Worm (Caenorhabditis elegans) whole organism, L3 larva: ENCODE data around the gene rme-6.
A peak's percentile ranks its signal among the peaks of the same experiment; 100 is the strongest.

Source experiments
- ZK546.5 ChIP-seq: sonication (generic microtip); optimal IDR thresholded peaks from 2 replicates; lab custom pipeline; 2017; ENCODE audit warnings: missing biosample characterization, missing genetic modification characterization
- aly-2 ChIP-seq: fragments of 150-350 bp; optimal IDR thresholded peaks from 2 replicates; lab custom pipeline; 2014; ENCODE audit warnings: missing biosample characterization, missing genetic modification characterization
- elt-1 ChIP-seq: fragments of 150-350 bp; optimal IDR thresholded peaks from 2 replicates; lab custom pipeline; 2014; ENCODE audit warnings: missing biosample characterization, missing genetic modification characterization
- elt-2 ChIP-seq: sonication (generic microtip); optimal IDR thresholded peaks from 2 replicates; lab custom pipeline; 2016; ENCODE audit warnings: missing genetic modification reagents, mild to moderate bottlenecking, missing genetic modification characterization, missing compliant biosample characterization
- fkh-10 ChIP-seq: sonication (generic microtip); optimal IDR thresholded peaks from 2 replicates; lab custom pipeline; 2017; ENCODE audit warnings: missing biosample characterization, missing genetic modification reagents, missing genetic modification characterization
- lsy-12 ChIP-seq: sonication (generic microtip); optimal IDR thresholded peaks from 2 replicates; lab custom pipeline; 2016; ENCODE audit warnings: mild to moderate bottlenecking, missing genetic modification characterization, missing compliant biosample characterization
- mdl-1 ChIP-seq: fragments of 150-350 bp; optimal IDR thresholded peaks from 2 replicates; lab custom pipeline; 2014; ENCODE audit warnings: missing biosample characterization, missing genetic modification characterization
- nfya-1 ChIP-seq: sonication (generic microtip); optimal IDR thresholded peaks from 2 replicates; lab custom pipeline; 2017; ENCODE audit warnings: missing genetic modification characterization, mild to moderate bottlenecking, missing compliant biosample characterization, antibody characterized with exemption, moderate library complexity; ENCODE audit not compliant: insufficient read depth
- nhr-11 ChIP-seq: fragments of 150-350 bp; optimal IDR thresholded peaks from 2 replicates; lab custom pipeline; 2014; ENCODE audit warnings: missing biosample characterization, missing genetic modification characterization
- nhr-237 ChIP-seq: fragments of 150-350 bp; optimal IDR thresholded peaks from 2 replicates; lab custom pipeline; 2014; ENCODE audit warnings: missing biosample characterization, missing genetic modification characterization
- nhr-25 ChIP-seq: sonication (generic microtip); optimal IDR thresholded peaks from 2 replicates; lab custom pipeline; 2017; ENCODE audit warnings: missing biosample characterization, missing genetic modification characterization
- nhr-28 ChIP-seq: fragments of 150-350 bp; optimal IDR thresholded peaks from 2 replicates; lab custom pipeline; 2014; ENCODE audit warnings: missing biosample characterization, missing genetic modification characterization
- snpc-4 ChIP-seq: fragments of 150-350 bp; optimal IDR thresholded peaks from 2 replicates; lab custom pipeline; 2014; ENCODE audit warnings: missing biosample characterization, missing genetic modification characterization
- unc-62 ChIP-seq: fragments of 150-350 bp; sonication (generic microtip); optimal IDR thresholded peaks from 4 replicates; lab custom pipeline; 2014; ENCODE audit warnings: missing biosample characterization, missing genetic modification reagents, missing genetic modification characterization

ce11 chrX:1053929-1054328, 43.0 kb upstream of the rme-6 start, which contains the start of gene ncs-3:
- no peak for TF ChIP-seq lsy-12 (tag; lab: Kevin White, UChicago)
- no peak for TF ChIP-seq unc-62
- no peak for TF ChIP-seq aly-2 (tag; lab: Kevin White, UChicago)
- TF ChIP-seq nhr-25 (tag; lab: Kevin White, UChicago): no peak
- no peak for TF ChIP-seq nhr-237
- no peak for TF ChIP-seq elt-2 (tag; lab: Kevin White, UChicago)
- no peak for TF ChIP-seq nhr-11 (tag; lab: Kevin White, UChicago)
- no peak for TF ChIP-seq ZK546.5
- no peak for TF ChIP-seq nhr-28 (tag; lab: Kevin White, UChicago)
- peak; percentile 18 for TF ChIP-seq nfya-1 (tag; lab: Kevin White, UChicago)
- no peak for TF ChIP-seq fkh-10 (GFP tag; lab: Kevin White, UChicago)
- TF ChIP-seq elt-1: no peak
- no peak for TF ChIP-seq mdl-1
- no peak for TF ChIP-seq snpc-4 (tag; lab: Kevin White, UChicago)
